Worm (Caenorhabditis elegans) whole organism, L2 larva: ENCODE results near the gene fbxb-1.

Experiments
- R02D3.7 ChIP-seq: fragments of 150-350 bp; optimal IDR thresholded peaks from 2 replicates; lab custom pipeline; 2014; ENCODE audit warnings: missing biosample characterization, missing genetic modification characterization
- dmd-4 ChIP-seq: sonication (generic microtip); optimal IDR thresholded peaks from 2 replicates; lab custom pipeline; 2017; ENCODE audit warnings: missing biosample characterization, missing genetic modification characterization
- egl-27 ChIP-seq: sonication (generic microtip); optimal IDR thresholded peaks from 3 replicates; lab custom pipeline; 2017; ENCODE audit warnings: missing biosample characterization, missing genetic modification reagents, missing genetic modification characterization
- nhr-10 ChIP-seq: sonication (generic microtip); optimal IDR thresholded peaks from 2 replicates; lab custom pipeline; 2017; ENCODE audit warnings: missing biosample characterization, missing genetic modification characterization
- nhr-21 ChIP-seq: fragments of 150-350 bp; optimal IDR thresholded peaks from 2 replicates; lab custom pipeline; 2014; ENCODE audit warnings: missing biosample characterization, missing genetic modification characterization
- snpc-4 ChIP-seq: fragments of 150-350 bp; optimal IDR thresholded peaks from 2 replicates; lab custom pipeline; 2014; ENCODE audit warnings: missing biosample characterization, missing genetic modification characterization

DNA sequence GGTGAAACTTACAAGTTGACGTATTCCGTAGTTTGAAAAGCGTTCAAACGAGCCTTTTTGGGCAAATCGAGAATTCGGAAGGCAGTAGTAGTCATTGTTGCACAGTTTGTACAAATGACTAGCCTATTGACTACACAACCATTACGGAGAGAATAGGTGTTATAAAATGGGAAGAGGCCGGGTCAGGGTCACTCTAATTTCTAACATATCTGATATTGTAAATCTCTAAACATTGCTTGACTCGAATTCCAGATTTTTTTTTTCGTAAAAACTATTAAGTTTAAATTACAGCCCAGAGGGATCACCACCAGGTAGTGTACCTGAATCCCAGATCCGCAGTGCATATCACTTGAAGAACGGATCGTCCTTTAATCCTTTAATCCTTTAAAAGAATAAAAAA lies 3.0 kb upstream of the fbxb-1 start, which contains the start of gene fbxb-2:
- no peak for TF ChIP-seq dmd-4 (tag; lab: Kevin White, UChicago)
- TF ChIP-seq egl-27: no peak
- TF ChIP-seq snpc-4: no peak
- no peak for TF ChIP-seq nhr-21 (tag; lab: Kevin White, UChicago)
- no peak for TF ChIP-seq nhr-10 (tag; lab: Kevin White, UChicago)
- no peak for TF ChIP-seq R02D3.7 (tag; lab: Kevin White, UChicago)
